Worm (Caenorhabditis elegans) whole organism, L1 larva: ENCODE measurements around the gene lap-1.

Experiments
- aha-1 ChIP-seq: fragments of 150-350 bp; optimal IDR thresholded peaks from 2 replicates; lab custom pipeline; 2014; ENCODE audit warnings: missing biosample characterization, missing genetic modification characterization
- ama-1 ChIP-seq: fragments of 150-350 bp; optimal IDR thresholded peaks from 2 replicates; lab custom pipeline; 2014
- fkh-10 ChIP-seq: sonication (generic microtip); optimal IDR thresholded peaks from 2 replicates; lab custom pipeline; 2017; ENCODE audit warnings: missing biosample characterization, missing genetic modification reagents, missing genetic modification characterization
- grh-1 ChIP-seq: fragments of 200-800 bp; sonication (Bioruptor generic); IDR thresholded peaks from 2 replicates; pipeline ENCODE4 v1.3.6; 2022; ENCODE audit warnings: missing genetic modification reagents, missing genetic modification characterization, missing compliant biosample characterization
- lin-35 ChIP-seq, 2 experiments: fragments of 150-350 bp; optimal IDR thresholded peaks; 2 replicates each; lab custom pipeline; 2014; ENCODE audit warnings: missing biosample characterization in 2 of 2, missing genetic modification characterization in 2 of 2, missing genetic modification reagents in 2 of 2
- nhr-12 ChIP-seq: sonication (generic microtip); optimal IDR thresholded peaks from 2 replicates; lab custom pipeline; 2017; ENCODE audit warnings: missing biosample characterization, missing genetic modification characterization
- nhr-76 ChIP-seq: sonication (generic microtip); optimal IDR thresholded peaks from 2 replicates; lab custom pipeline; 2017; ENCODE audit warnings: missing biosample characterization, missing genetic modification characterization
- unc-30 ChIP-seq: sonication (generic microtip); optimal IDR thresholded peaks from 2 replicates; lab custom pipeline; 2017; ENCODE audit warnings: missing biosample characterization, missing genetic modification characterization
- zag-1 ChIP-seq: fragments of 150-350 bp; optimal IDR thresholded peaks from 2 replicates; lab custom pipeline; 2014; ENCODE audit warnings: missing biosample characterization, missing genetic modification characterization

DNA sequence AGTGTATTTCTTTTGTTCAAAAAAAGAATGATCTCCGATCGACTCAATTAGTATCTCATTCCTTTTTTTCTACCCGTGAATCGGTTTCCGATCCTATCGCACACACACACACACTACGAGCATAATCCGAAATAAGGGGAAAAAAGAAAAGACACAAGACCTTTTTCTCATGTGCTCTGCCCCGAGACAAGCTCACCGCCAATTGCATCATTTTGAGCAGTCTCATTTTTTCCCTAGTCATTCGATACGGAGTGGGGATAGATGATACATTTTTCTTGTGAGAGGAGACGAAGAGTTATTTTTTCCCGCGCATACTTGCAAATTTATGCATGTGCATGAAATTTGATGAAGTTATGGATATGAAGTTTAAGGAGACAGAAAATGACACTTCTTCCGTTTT is 9.4 kb downstream of the lap-1 start:
- TF ChIP-seq unc-30 (tag; lab: Kevin White, UChicago) (no peak), nhr-12 (tag; lab: Kevin White, UChicago) (no peak), fkh-10 (GFP tag; lab: Kevin White, UChicago) (peak; percentile 66), nhr-76 (no peak), grh-1 (GFP tag; lab: Robert Waterston, UW) (no peak), aha-1 (tag; lab: Kevin White, UChicago) (no peak), lin-35 (GFP tag; optimal IDR thresholded peaks at IDR 0.05; lab: Kevin White, UChicago) (peak in 1 of 2 experiments; percentile 15), ama-1 (lab: Kevin White, UChicago) (no peak), zag-1 (tag; lab: Kevin White, UChicago) (no peak)
